Worm (Caenorhabditis elegans) whole organism, L2 larva: ENCODE results near the gene trx-2.

ENCODE experiments used
- C34F6.9 ChIP-seq: fragments of 150-350 bp; optimal IDR thresholded peaks from 2 replicates; lab custom pipeline; 2014; ENCODE audit warnings: missing biosample characterization, missing genetic modification characterization
- F13H6.1 ChIP-seq: sonication (generic microtip); optimal IDR thresholded peaks from 2 replicates; lab custom pipeline; 2016; ENCODE audit warnings: missing genetic modification characterization, missing compliant biosample characterization
- R02D3.7 ChIP-seq: fragments of 150-350 bp; optimal IDR thresholded peaks from 2 replicates; lab custom pipeline; 2014; ENCODE audit warnings: missing biosample characterization, missing genetic modification characterization
- ZK546.5 ChIP-seq: sonication (generic microtip); optimal IDR thresholded peaks from 2 replicates; lab custom pipeline; 2017; ENCODE audit warnings: missing biosample characterization, missing genetic modification characterization
- alr-1 ChIP-seq: fragments of 150-350 bp; optimal IDR thresholded peaks from 2 replicates; lab custom pipeline; 2014; ENCODE audit warnings: missing biosample characterization, missing genetic modification characterization
- ama-1 ChIP-seq: fragments of 150-350 bp; optimal IDR thresholded peaks from 2 replicates; lab custom pipeline; 2018; ENCODE audit warnings: inconsistent platforms
- blmp-1 ChIP-seq: sonication (generic microtip); optimal IDR thresholded peaks from 2 replicates; lab custom pipeline; 2017; ENCODE audit warnings: missing genetic modification characterization, mild to moderate bottlenecking, missing compliant biosample characterization, antibody characterized with exemption, moderate library complexity; ENCODE audit not compliant: insufficient read depth
- ceh-16 ChIP-seq: fragments of 150-350 bp; optimal IDR thresholded peaks from 2 replicates; lab custom pipeline; 2014; ENCODE audit warnings: missing biosample characterization, missing genetic modification characterization
- ceh-82 ChIP-seq: fragments of 150-350 bp; optimal IDR thresholded peaks from 2 replicates; lab custom pipeline; 2014; ENCODE audit warnings: missing biosample characterization, missing genetic modification characterization
- crh-2 ChIP-seq: sonication (generic microtip); optimal IDR thresholded peaks from 2 replicates; lab custom pipeline; 2017; ENCODE audit warnings: missing biosample characterization, missing genetic modification characterization
- dmd-4 ChIP-seq: sonication (generic microtip); optimal IDR thresholded peaks from 2 replicates; lab custom pipeline; 2017; ENCODE audit warnings: missing biosample characterization, missing genetic modification characterization
- egl-27 ChIP-seq: sonication (generic microtip); optimal IDR thresholded peaks from 3 replicates; lab custom pipeline; 2017; ENCODE audit warnings: missing biosample characterization, missing genetic modification reagents, missing genetic modification characterization
- elt-1 ChIP-seq: fragments of 150-350 bp; optimal IDR thresholded peaks from 2 replicates; lab custom pipeline; 2014; ENCODE audit warnings: missing biosample characterization, missing genetic modification characterization
- fos-1 ChIP-seq: fragments of 150-350 bp; optimal IDR thresholded peaks from 2 replicates; lab custom pipeline; 2014; ENCODE audit warnings: missing biosample characterization, missing genetic modification characterization
- lin-11 ChIP-seq: fragments of 150-350 bp; sonication (generic microtip); optimal IDR thresholded peaks from 2 replicates; lab custom pipeline; 2014; ENCODE audit warnings: missing biosample characterization, missing genetic modification characterization, inconsistent platforms, mixed read lengths
- lin-39 ChIP-seq: fragments of 150-350 bp; optimal IDR thresholded peaks from 2 replicates; lab custom pipeline; 2014; ENCODE audit warnings: missing biosample characterization, missing genetic modification reagents, missing genetic modification characterization
- lsy-2 ChIP-seq, 2 experiments: fragments of 150-350 bp in 1 of 2; sonication (generic microtip) in 1 of 2; optimal IDR thresholded peaks; 2 replicates each; lab custom pipeline; 2014 to 2017; ENCODE audit warnings: missing biosample characterization in 2 of 2, missing genetic modification characterization in 2 of 2
- mbf-1 ChIP-seq: sonication (generic microtip); optimal IDR thresholded peaks from 2 replicates; lab custom pipeline; 2017; ENCODE audit warnings: missing biosample characterization, missing genetic modification characterization
- mdl-1 ChIP-seq, 2 experiments: fragments of 150-350 bp in 1 of 2; sonication (generic microtip) in 1 of 2; optimal IDR thresholded peaks; 2 replicates each; lab custom pipeline; 2017; ENCODE audit warnings: missing biosample characterization in 2 of 2, missing genetic modification characterization in 2 of 2
- nhr-10 ChIP-seq: sonication (generic microtip); optimal IDR thresholded peaks from 2 replicates; lab custom pipeline; 2017; ENCODE audit warnings: missing biosample characterization, missing genetic modification characterization
- nhr-12 ChIP-seq: fragments of 150-350 bp; optimal IDR thresholded peaks from 2 replicates; lab custom pipeline; 2014; ENCODE audit warnings: missing biosample characterization, missing genetic modification characterization
- nhr-129 ChIP-seq: fragments of 150-350 bp; optimal IDR thresholded peaks from 2 replicates; lab custom pipeline; 2014; ENCODE audit warnings: missing biosample characterization, missing genetic modification characterization
- nhr-23 ChIP-seq: fragments of 150-350 bp; optimal IDR thresholded peaks from 2 replicates; lab custom pipeline; 2014; ENCODE audit warnings: missing biosample characterization, missing genetic modification reagents, missing genetic modification characterization
- nhr-237 ChIP-seq: fragments of 150-350 bp; optimal IDR thresholded peaks from 2 replicates; lab custom pipeline; 2014; ENCODE audit warnings: missing biosample characterization, missing genetic modification characterization
- nhr-25 ChIP-seq: fragments of 150-350 bp; sonication (generic microtip); optimal IDR thresholded peaks from 3 replicates; lab custom pipeline; 2014; ENCODE audit warnings: missing biosample characterization, missing genetic modification characterization
- nhr-6 ChIP-seq: fragments of 150-350 bp; optimal IDR thresholded peaks from 2 replicates; lab custom pipeline; 2014; ENCODE audit warnings: missing biosample characterization, missing genetic modification characterization
- nhr-77 ChIP-seq: fragments of 150-350 bp; optimal IDR thresholded peaks from 2 replicates; lab custom pipeline; 2014; ENCODE audit warnings: missing biosample characterization, missing genetic modification characterization
- peb-1 ChIP-seq: fragments of 150-350 bp; optimal IDR thresholded peaks from 2 replicates; lab custom pipeline; 2014; ENCODE audit warnings: missing biosample characterization, missing genetic modification characterization
- sem-4 ChIP-seq: fragments of 150-350 bp; optimal IDR thresholded peaks from 2 replicates; lab custom pipeline; 2014; ENCODE audit warnings: missing biosample characterization, missing genetic modification reagents, missing genetic modification characterization
- sma-3 ChIP-seq: sonication (generic microtip); optimal IDR thresholded peaks from 2 replicates; lab custom pipeline; 2016; ENCODE audit warnings: missing genetic modification reagents, missing genetic modification characterization, missing compliant biosample characterization
- sma-9 ChIP-seq, 2 experiments: fragments of 150-350 bp in 1 of 2; sonication (generic microtip) in 1 of 2; optimal IDR thresholded peaks; 2 replicates each; lab custom pipeline; 2014 to 2016; ENCODE audit warnings: missing genetic modification characterization in 2 of 2, mild to moderate bottlenecking in 1 of 2, missing biosample characterization in 1 of 2, missing compliant biosample characterization in 1 of 2, missing genetic modification reagents in 1 of 2, moderate library complexity in 1 of 2
- snpc-4 ChIP-seq: fragments of 150-350 bp; optimal IDR thresholded peaks from 2 replicates; lab custom pipeline; 2014; ENCODE audit warnings: missing biosample characterization, missing genetic modification characterization
- zag-1 ChIP-seq: fragments of 150-350 bp; optimal IDR thresholded peaks from 2 replicates; lab custom pipeline; 2014; ENCODE audit warnings: missing biosample characterization, missing genetic modification characterization
- ztf-4 ChIP-seq: fragments of 150-350 bp; optimal IDR thresholded peaks from 2 replicates; lab custom pipeline; 2014; ENCODE audit warnings: missing biosample characterization, missing genetic modification characterization

trx-2 gene

ce11 chrV:10319434-10319833 is 5.0 kb downstream of the trx-2 start, which contains the start of gene B0024.11:
TSS of gene B0024.11 (minus strand) at chrV:10319534.
- TF ChIP-seq nhr-237 (no peak), zag-1 (tag; lab: Kevin White, UChicago) (no peak), blmp-1 (tag; lab: Kevin White, UChicago) (no peak), nhr-23 (tag; lab: Kevin White, UChicago) (no peak), nhr-10 (tag; lab: Kevin White, UChicago) (no peak), lsy-2 (tag; optimal IDR thresholded peaks at IDR 0.05; lab: Kevin White, UChicago) (no peak), mbf-1 (tag; lab: Kevin White, UChicago) (no peak), sma-9 (GFP tag; optimal IDR thresholded peaks at IDR 0.05; lab: Kevin White, UChicago) (no peak), sma-9 (tag; optimal IDR thresholded peaks at IDR 0.05; lab: Kevin White, UChicago) (no peak), peb-1 (tag; lab: Kevin White, UChicago) (no peak), egl-27 (tag; lab: Kevin White, UChicago) (no peak), lin-11 (no peak), sem-4 (no peak), nhr-12 (tag; lab: Kevin White, UChicago) (no peak), lin-39 (tag; lab: Kevin White, UChicago) (no peak), ztf-4 (tag; lab: Kevin White, UChicago) (no peak)

ce11 chrV:10320101-10320761 is 5.8 kb downstream of the trx-2 start, which contains the start of the genes gna-1 and B0024.13:
TSS of gene gna-1 (minus strand) at chrV:10320151.
TSS of gene B0024.13 (plus strand) at chrV:10320711.
- TF ChIP-seq nhr-129 (tag; lab: Kevin White, UChicago) (peak; percentile 25), sma-3 (GFP tag; lab: Kevin White, UChicago) (peak; percentile 76), fos-1 (peak; percentile 34), snpc-4 (tag; lab: Kevin White, UChicago) (peak; percentile 53), R02D3.7 (no peak), nhr-6 (tag; lab: Kevin White, UChicago) (no peak), sma-9 (GFP tag; optimal IDR thresholded peaks at IDR 0.05; lab: Kevin White, UChicago) (peak; percentile 86), sma-9 (tag; optimal IDR thresholded peaks at IDR 0.05; lab: Kevin White, UChicago) (no peak), crh-2 (tag; lab: Kevin White, UChicago) (peak; percentile 66), ceh-16 (tag; lab: Kevin White, UChicago) (no peak), F13H6.1 (tag; lab: Kevin White, UChicago) (peak; percentile 52), C34F6.9 (peak; percentile 69)

- TF ChIP-seq fos-1, result no peak
- TF ChIP-seq, all 48 proteins: peak for 0
Observed at ce11 chrV:10323537-10323936, 9.1 kb downstream of the trx-2 start.

ce11 chrV:10328080-10328479 is 13.6 kb downstream of the trx-2 start:
- TF ChIP-seq nhr-77 (tag; lab: Kevin White, UChicago) (no peak), nhr-6 (tag; lab: Kevin White, UChicago) (no peak), blmp-1 (tag; lab: Kevin White, UChicago) (no peak), nhr-23 (tag; lab: Kevin White, UChicago) (no peak), F13H6.1 (tag; lab: Kevin White, UChicago) (peak; percentile 8)

ce11 chrV:10332012-10332411 is 17.5 kb downstream of the trx-2 start, which contains the start of gene crm-1:
TSS of gene crm-1 (minus strand) at chrV:10332112.
- TF ChIP-seq blmp-1 (tag; lab: Kevin White, UChicago), result no peak
- no peak for TF ChIP-seq nhr-6 (tag; lab: Kevin White, UChicago)
- no peak for TF ChIP-seq ceh-82 (tag; lab: Kevin White, UChicago)
- no peak for TF ChIP-seq nhr-25 (tag; lab: Kevin White, UChicago)
- no peak for TF ChIP-seq ZK546.5
- no peak for TF ChIP-seq fos-1
- no peak for TF ChIP-seq C34F6.9
- no peak for TF ChIP-seq elt-1 (tag; lab: Kevin White, UChicago)
- TF ChIP-seq egl-27 (tag; lab: Kevin White, UChicago), result no peak
- TF ChIP-seq zag-1 (tag; lab: Kevin White, UChicago), result no peak
- TF ChIP-seq nhr-129 (tag; lab: Kevin White, UChicago), result no peak
- no peak for TF ChIP-seq ama-1
- TF ChIP-seq alr-1 (tag; lab: Kevin White, UChicago), result no peak
- TF ChIP-seq dmd-4, result no peak
- no peak for TF ChIP-seq lin-11
- TF ChIP-seq mbf-1 (tag; lab: Kevin White, UChicago), result no peak
- no peak for TF ChIP-seq mdl-1 (tag; optimal IDR thresholded peaks at IDR 0.05; lab: Kevin White, UChicago)
